Worm (Caenorhabditis elegans) whole organism, late embryonic: ENCODE measurements around the gene T02H6.1.

Source experiments
- Y22D7AL.16 ChIP-seq: sonication (generic microtip); optimal IDR thresholded peaks from 2 replicates; lab custom pipeline; 2016; ENCODE audit warnings: missing genetic modification characterization, missing compliant biosample characterization
- ceh-19 ChIP-seq: fragments of 200-800 bp; sonication (Bioruptor generic); optimal IDR thresholded peaks from 2 replicates; lab custom pipeline; 2018; ENCODE audit warnings: mild to moderate bottlenecking, missing genetic modification characterization, missing compliant biosample characterization
- dve-1 ChIP-seq: sonication (generic microtip); optimal IDR thresholded peaks from 2 replicates; lab custom pipeline; 2017; ENCODE audit warnings: antibody characterized with exemption, mild to moderate bottlenecking, missing genetic modification characterization, missing compliant biosample characterization

T02H6.1 gene

DNA sequence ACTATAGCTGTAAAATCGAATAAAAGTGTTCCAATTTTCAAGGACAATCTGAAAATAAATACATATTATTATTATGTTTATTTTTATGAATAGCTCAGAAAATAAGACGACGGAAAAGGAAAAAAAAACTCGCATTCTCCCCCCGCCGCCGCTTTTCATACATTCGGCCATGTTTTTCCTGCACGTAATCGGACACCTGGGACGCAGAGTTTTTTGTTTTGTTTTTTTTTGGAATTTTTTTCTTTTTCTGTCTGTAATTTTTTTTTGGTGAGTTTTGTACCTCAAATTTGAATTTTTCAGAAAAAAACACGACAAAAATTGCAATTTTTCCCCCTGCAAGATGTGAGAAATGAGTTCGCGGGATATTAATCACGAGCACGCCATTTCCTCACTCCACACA, 61.1 kb downstream of the T02H6.1 start, which contains the start of gene C08G5.6:
Gene C08G5.6 (plus strand): TSS at position 301 of the 400 bp plus-strand sequence.
- no peak for TF ChIP-seq ceh-19 (GFP tag; lab: Kevin White, UChicago)
- TF ChIP-seq Y22D7AL.16 (tag; lab: Kevin White, UChicago) = no peak
- no peak for TF ChIP-seq dve-1 (tag; lab: Kevin White, UChicago)
